Fruit fly (Drosophila melanogaster): ENCODE data around the gene CG32365.

The CG32365 gene

dm6 chr3L:7883298-7883697 is 14.5 kb downstream of the CG32365 start (continued):
- TF ChIP-seq lab (GFP tag; optimal IDR thresholded peaks at IDR 0.05) (no peak), stwl (tag; optimal IDR thresholded peaks at IDR 0.05) (no peak), tll (GFP tag; optimal IDR thresholded peaks at IDR 0.05) (no peak), pnt (GFP tag; optimal IDR thresholded peaks at IDR 0.05) (peak; percentile 21), NK7.1 (GFP tag; optimal IDR thresholded peaks at IDR 0.05) (no peak), CG6683 (GFP tag; optimal IDR thresholded peaks at IDR 0.05) (no peak), CG34224 (GFP tag; IDR thresholded peaks at IDR 0.05; ENCODE audit: partially characterized antibody) (no peak), Spps (tag; optimal IDR thresholded peaks at IDR 0.05) (no peak), CG17912 (GFP tag; optimal IDR thresholded peaks at IDR 0.05) (no peak), croc (GFP tag; conservative IDR thresholded peaks at IDR 0.05) (no peak), HLH3B (GFP tag; IDR thresholded peaks at IDR 0.05) (peak; percentile 30; the same call in 1 of the 2 replicates), NC2β (GFP tag; optimal IDR thresholded peaks at IDR 0.05) (no peak), CG17568 (GFP tag; optimal IDR thresholded peaks at IDR 0.05) (no peak), CTCF (GFP tag; optimal IDR thresholded peaks at IDR 0.05) (no peak), CG8388 (GFP tag; optimal IDR thresholded peaks at IDR 0.05) (peak; percentile 22), CG5245 (GFP tag; optimal IDR thresholded peaks at IDR 0.05) (no peak), CG17328 (GFP tag; IDR thresholded peaks at IDR 0.05) (peak; percentile 57), CG11093 (GFP tag; IDR thresholded peaks at IDR 0.05) (0 out of 3 replicates have a peak, but pooled peaks have one; percentile 27), CG12071 (GFP tag; optimal IDR thresholded peaks at IDR 0.05) (no peak), cwo (GFP tag; optimal IDR thresholded peaks at IDR 0.05) (no peak), unpg (GFP tag; optimal IDR thresholded peaks at IDR 0.05) (peak; percentile 36), slou (GFP tag; optimal IDR thresholded peaks at IDR 0.05) (no peak), sisA (GFP tag; IDR thresholded peaks at IDR 0.05) (no peak), CG1647 (GFP tag; optimal IDR thresholded peaks at IDR 0.05) (no peak), Mad (GFP tag; optimal IDR thresholded peaks at IDR 0.05) (no peak), Hmx (GFP tag; optimal IDR thresholded peaks at IDR 0.05) (no peak), disco-r (GFP tag; optimal IDR thresholded peaks at IDR 0.05) (no peak), bowl (GFP tag; IDR thresholded peaks at IDR 0.05) (no peak), Ssrp (tag; optimal IDR thresholded peaks at IDR 0.05) (no peak), CG9876 (GFP tag; optimal IDR thresholded peaks at IDR 0.05) (no peak), HHEX (GFP tag; optimal IDR thresholded peaks at IDR 0.05) (no peak), CG43689 (GFP tag; IDR thresholded peaks at IDR 0.05) (no peak), twi (tag; optimal IDR thresholded peaks at IDR 0.05) (no peak), jing (GFP tag; optimal IDR thresholded peaks at IDR 0.05) (no peak), CG4404 (GFP tag; IDR thresholded peaks at IDR 0.05) (no peak), CG10147 (GFP tag; optimal IDR thresholded peaks at IDR 0.05) (no peak), sr (GFP tag; IDR thresholded peaks at IDR 0.05) (no peak), Sox102F (GFP tag; optimal IDR thresholded peaks at IDR 0.05) (peak; percentile 51), crc (GFP tag; optimal IDR thresholded peaks at IDR 0.05) (no peak), chinmo (GFP tag; IDR thresholded peaks at IDR 0.05; ENCODE audit: partially characterized antibody) (no peak), CG3407 (GFP tag; optimal IDR thresholded peaks at IDR 0.05) (no peak), CG11723 (GFP tag; optimal IDR thresholded peaks at IDR 0.05) (no peak), D19A (tag; optimal IDR thresholded peaks at IDR 0.05) (no peak), Hr78 (GFP tag; optimal IDR thresholded peaks at IDR 0.05) (no peak), CG9797 (GFP tag; optimal IDR thresholded peaks at IDR 0.05) (no peak), gsb-n (tag; optimal IDR thresholded peaks at IDR 0.05) (no peak), aop (GFP tag; IDR thresholded peaks at IDR 0.05) (no peak), p53 (GFP tag; optimal IDR thresholded peaks at IDR 0.05) (no peak), pan (optimal IDR thresholded peaks at IDR 0.05) (no peak), pan (GFP tag; optimal IDR thresholded peaks at IDR 0.05 in 1 of 2, IDR thresholded peaks at IDR 0.05 in 1 of 2) (peak in 1 of 2 experiments; percentile 27), CG10366 (GFP tag; IDR thresholded peaks at IDR 0.05) (peak; percentile 37; the same call in 1 of the 2 replicates), CG14860 (GFP tag; IDR thresholded peaks at IDR 0.05; ENCODE audit: partially characterized antibody) (no peak)

Data from whole organism, embryonic.